Fruit fly (Drosophila melanogaster) whole organism, prepupa: ENCODE measurements around the gene Vps52.

Source experiments
- Blimp-1 ChIP-seq: fragments of 200-800 bp; sonication (Bioruptor generic); optimal IDR thresholded peaks from 3 replicates; lab custom pipeline; 2017; ENCODE audit warnings: missing biosample characterization, missing genetic modification characterization, mild to moderate bottlenecking, moderate library complexity, missing genetic modification reagents
- CG10631 ChIP-seq: fragments of 200-800 bp; sonication (Bioruptor generic); optimal IDR thresholded peaks from 2 replicates; lab custom pipeline; 2016; ENCODE audit warnings: missing biosample characterization, missing genetic modification characterization
- CG11294 ChIP-seq: fragments of 200-800 bp; sonication (Bioruptor generic); IDR thresholded peaks from 2 replicates; pipeline ENCODE4 v1.3.6; 2022; ENCODE audit warnings: missing biosample characterization, missing genetic modification characterization
- CG11762 ChIP-seq: fragments of 200-800 bp; sonication (Bioruptor generic); optimal IDR thresholded peaks from 3 replicates; lab custom pipeline; 2016; ENCODE audit warnings: missing biosample characterization, missing genetic modification characterization; ENCODE audit not compliant: insufficient read depth
- CG11902 ChIP-seq: fragments of 200-800 bp; sonication (Bioruptor generic); optimal IDR thresholded peaks from 3 replicates; lab custom pipeline; 2016; ENCODE audit warnings: missing biosample characterization, missing genetic modification characterization
- CG1621 ChIP-seq: fragments of 200-800 bp; sonication (Bioruptor generic); optimal IDR thresholded peaks from 3 replicates; lab custom pipeline; 2018; ENCODE audit warnings: missing biosample characterization, mild to moderate bottlenecking, missing genetic modification characterization
- CG16779 ChIP-seq: fragments of 200-800 bp; sonication (Bioruptor generic); optimal IDR thresholded peaks from 3 replicates; lab custom pipeline; 2017; ENCODE audit warnings: missing biosample characterization, mild to moderate bottlenecking, missing genetic modification characterization
- CG3032 ChIP-seq: fragments of 200-800 bp; optimal IDR thresholded peaks from 2 replicates; lab custom pipeline; 2019; ENCODE audit warnings: missing biosample characterization, mild to moderate bottlenecking, missing genetic modification characterization, moderate library complexity
- CG31627 ChIP-seq: fragments of 200-800 bp; sonication (Bioruptor generic); optimal IDR thresholded peaks from 3 replicates; lab custom pipeline; 2016; ENCODE audit warnings: missing biosample characterization, missing genetic modification characterization
- CG34406 ChIP-seq: fragments of 200-800 bp; sonication (Bioruptor generic); optimal IDR thresholded peaks from 3 replicates; lab custom pipeline; 2016; ENCODE audit warnings: missing biosample characterization, missing genetic modification characterization
- CG4318 ChIP-seq: fragments of 200-800 bp; sonication (Bioruptor generic); optimal IDR thresholded peaks from 3 replicates; lab custom pipeline; 2017; ENCODE audit warnings: missing biosample characterization, mild to moderate bottlenecking, missing genetic modification characterization
- CG6276 ChIP-seq: fragments of 200-800 bp; sonication (Bioruptor generic); optimal IDR thresholded peaks from 2 replicates; lab custom pipeline; 2017; ENCODE audit warnings: missing biosample characterization, mild to moderate bottlenecking, missing genetic modification characterization
- CG6792 ChIP-seq: fragments of 200-800 bp; sonication (Bioruptor generic); optimal IDR thresholded peaks from 3 replicates; lab custom pipeline; 2016; ENCODE audit warnings: missing biosample characterization, missing genetic modification characterization
- CG6808 ChIP-seq: fragments of 200-800 bp; sonication (Bioruptor generic); optimal IDR thresholded peaks from 3 replicates; lab custom pipeline; 2017; ENCODE audit warnings: missing biosample characterization, missing genetic modification characterization, mild to moderate bottlenecking, moderate library complexity, missing genetic modification reagents
- CG7368 ChIP-seq: fragments of 200-800 bp; sonication (Bioruptor generic); optimal IDR thresholded peaks from 3 replicates; lab custom pipeline; 2016; ENCODE audit warnings: missing biosample characterization, missing genetic modification characterization
- CG8319 ChIP-seq: fragments of 200-800 bp; sonication (Bioruptor generic); optimal IDR thresholded peaks from 3 replicates; lab custom pipeline; 2016; ENCODE audit warnings: missing biosample characterization, missing genetic modification characterization
- CG8632 ChIP-seq: fragments of 200-800 bp; sonication (Bioruptor generic); optimal IDR thresholded peaks from 3 replicates; lab custom pipeline; 2016; ENCODE audit warnings: missing biosample characterization, missing genetic modification characterization
- Eip75B ChIP-seq: fragments of 200-800 bp; sonication (Bioruptor generic); optimal IDR thresholded peaks from 3 replicates; lab custom pipeline; 2016; ENCODE audit warnings: missing biosample characterization, missing genetic modification characterization
- Eip93F ChIP-seq: fragments of 200-800 bp; sonication (Bioruptor generic); optimal IDR thresholded peaks from 2 replicates; lab custom pipeline; 2016; ENCODE audit warnings: missing biosample characterization, mild to moderate bottlenecking, missing genetic modification characterization
- Ets21C ChIP-seq: fragments of 200-800 bp; sonication (Bioruptor generic); optimal IDR thresholded peaks from 3 replicates; lab custom pipeline; 2016; ENCODE audit warnings: missing biosample characterization, missing genetic modification characterization
- Ets96B ChIP-seq: fragments of 200-800 bp; optimal IDR thresholded peaks from 2 replicates; lab custom pipeline; 2019; ENCODE audit warnings: missing biosample characterization, mild to moderate bottlenecking, missing genetic modification characterization, moderate library complexity
- Gug ChIP-seq: fragments of 200-800 bp; sonication (Bioruptor generic); IDR thresholded peaks from 2 replicates; pipeline ENCODE4 v1.3.6; 2022; ENCODE audit warnings: missing biosample characterization, missing genetic modification characterization
- Hr38 ChIP-seq: sonication (Bioruptor generic); optimal IDR thresholded peaks from 2 replicates; lab custom pipeline; 2016; ENCODE audit warnings: missing biosample characterization, missing genetic modification characterization
- Lpt ChIP-seq: fragments of 200-800 bp; sonication (Bioruptor generic); optimal IDR thresholded peaks from 3 replicates; lab custom pipeline; 2016; ENCODE audit warnings: missing biosample characterization, missing genetic modification characterization
- Met ChIP-seq: fragments of 200-800 bp; sonication (Bioruptor generic); optimal IDR thresholded peaks from 3 replicates; lab custom pipeline; 2016; ENCODE audit warnings: missing biosample characterization, missing genetic modification characterization
- Sox102F ChIP-seq: fragments of 200-800 bp; sonication (Bioruptor generic); optimal IDR thresholded peaks from 2 replicates; lab custom pipeline; 2016; ENCODE audit warnings: missing biosample characterization, mild to moderate bottlenecking, missing genetic modification characterization
- Sox14 ChIP-seq: fragments of 200-800 bp; sonication (Bioruptor generic); optimal IDR thresholded peaks from 3 replicates; lab custom pipeline; 2016; ENCODE audit warnings: missing biosample characterization, missing genetic modification characterization
- Sox15 ChIP-seq: fragments of 200-800 bp; sonication (Bioruptor generic); optimal IDR thresholded peaks from 3 replicates; lab custom pipeline; 2016; ENCODE audit warnings: missing biosample characterization, missing genetic modification characterization
- achi ChIP-seq: fragments of 200-800 bp; sonication (Bioruptor generic); optimal IDR thresholded peaks from 3 replicates; lab custom pipeline; 2016; ENCODE audit warnings: missing biosample characterization, missing genetic modification characterization
- acj6 ChIP-seq: fragments of 200-800 bp; sonication (Bioruptor generic); optimal IDR thresholded peaks from 3 replicates; lab custom pipeline; 2016; ENCODE audit warnings: missing biosample characterization, missing genetic modification characterization
- cyc ChIP-seq: fragments of 200-800 bp; sonication (Bioruptor generic); optimal IDR thresholded peaks from 3 replicates; lab custom pipeline; 2016; ENCODE audit warnings: missing biosample characterization, missing genetic modification characterization
- dsx ChIP-seq: fragments of 200-800 bp; optimal IDR thresholded peaks from 3 replicates; lab custom pipeline; 2019; ENCODE audit warnings: missing biosample characterization, mild to moderate bottlenecking, missing genetic modification characterization, moderate library complexity; ENCODE audit not compliant: poor library complexity, severe bottlenecking
- fd59A ChIP-seq: fragments of 200-800 bp; sonication (Bioruptor generic); optimal IDR thresholded peaks from 2 replicates; lab custom pipeline; 2017; ENCODE audit warnings: missing biosample characterization, mild to moderate bottlenecking, missing genetic modification characterization, missing genetic modification reagents
- net ChIP-seq: fragments of 200-800 bp; sonication (Bioruptor generic); optimal IDR thresholded peaks from 3 replicates; lab custom pipeline; 2016; ENCODE audit warnings: missing biosample characterization, missing genetic modification characterization
- pdm3 ChIP-seq: fragments of 200-800 bp; sonication (Bioruptor generic); optimal IDR thresholded peaks from 3 replicates; lab custom pipeline; 2016; ENCODE audit warnings: missing biosample characterization, missing genetic modification characterization
- salr ChIP-seq, 2 experiments: fragments of 200-800 bp; sonication (Bioruptor generic); optimal IDR thresholded peaks; 3 replicates each; lab custom pipeline; 2016 to 2018; ENCODE audit warnings: missing biosample characterization in 2 of 2, missing genetic modification characterization in 2 of 2, mild to moderate bottlenecking in 1 of 2
- ss ChIP-seq, 2 experiments: fragments of 200-800 bp; sonication (Bioruptor generic); optimal IDR thresholded peaks; 2 replicates in 1 of 2; 3 replicates in 1 of 2; lab custom pipeline; 2017 to 2018; ENCODE audit warnings: mild to moderate bottlenecking in 2 of 2, missing biosample characterization in 2 of 2, missing genetic modification characterization in 2 of 2, moderate library complexity in 1 of 2
- svp ChIP-seq: fragments of 200-800 bp; sonication (Bioruptor generic); peaks from one replicate; lab custom pipeline; 2016; ENCODE audit warnings: missing biosample characterization, missing genetic modification characterization
- topi ChIP-seq: fragments of 200-800 bp; sonication (Bioruptor generic); optimal IDR thresholded peaks from 3 replicates; lab custom pipeline; 2016; ENCODE audit warnings: missing biosample characterization, missing genetic modification characterization
- vri ChIP-seq: fragments of 200-800 bp; sonication (Bioruptor generic); optimal IDR thresholded peaks from 3 replicates; lab custom pipeline; 2016; ENCODE audit warnings: missing biosample characterization, mild to moderate bottlenecking, missing genetic modification characterization

The Vps52 gene

DNA sequence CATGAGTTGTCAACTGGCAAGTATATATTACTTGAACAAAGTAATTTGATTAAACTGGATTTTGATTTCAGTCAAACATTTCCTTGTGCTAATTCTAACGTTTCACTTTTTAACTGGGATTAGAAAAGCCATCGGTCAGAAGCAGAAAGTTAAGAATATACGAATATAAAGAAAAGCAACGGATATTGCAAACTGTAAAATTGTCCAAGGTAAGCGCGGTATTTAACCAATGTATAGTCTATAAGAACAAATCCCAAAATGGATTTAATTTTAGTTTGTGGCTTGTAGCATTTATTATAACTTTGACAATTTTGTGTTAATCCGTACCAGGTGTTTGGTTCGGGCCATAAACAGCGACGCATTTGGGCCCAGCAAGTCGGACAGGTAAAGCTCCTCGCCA, 27.8 kb upstream of the Vps52 start, which contains the start of gene CG18269:
Gene CG18269, plus strand, starts transcription at position 301 of the 400 bp plus-strand sequence.
- TF ChIP-seq cyc = no peak
- no peak for TF ChIP-seq CG4318 (GFP tag; lab: Kevin White, UChicago)
- no peak for TF ChIP-seq achi
- TF ChIP-seq salr (GFP tag; optimal IDR thresholded peaks at IDR 0.05; lab: Kevin White, UChicago) = no peak
- TF ChIP-seq Ets96B (tag; lab: Kevin White, UChicago) = no peak
- TF ChIP-seq CG11902 (GFP tag; lab: Kevin White, UChicago) = no peak
- no peak for TF ChIP-seq net (GFP tag; lab: Kevin White, UChicago)

DNA sequence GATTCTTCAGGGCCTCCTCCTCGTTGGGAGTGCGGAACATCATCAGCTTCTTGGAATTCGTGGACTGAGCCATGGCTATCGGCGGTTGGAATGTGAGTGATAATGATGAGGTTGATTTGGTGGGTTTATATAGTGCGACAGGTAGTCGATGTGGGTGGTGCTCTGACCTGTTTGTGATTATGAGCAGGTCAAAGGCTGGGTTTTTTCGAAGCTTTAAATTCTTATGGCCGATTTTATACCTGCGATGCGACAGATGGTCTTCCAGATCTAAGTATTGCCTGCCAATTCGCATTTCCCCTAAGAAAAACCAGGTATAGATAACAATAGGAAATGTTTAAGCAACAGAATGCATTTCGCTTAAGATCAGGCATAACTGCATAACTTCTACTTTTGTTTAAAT, 27.0 kb upstream of the Vps52 start, which contains the start of gene CG14014:
Gene CG14014, minus strand, starts transcription at position 101 of the 400 bp plus-strand sequence.
- TF ChIP-seq Blimp-1 (GFP tag; lab: Kevin White, UChicago) (no peak), CG8632 (GFP tag; lab: Kevin White, UChicago) (no peak), CG6792 (no peak), salr (GFP tag; optimal IDR thresholded peaks at IDR 0.05; lab: Kevin White, UChicago) (no peak), dsx (GFP tag; lab: Kevin White, UChicago) (no peak), topi (no peak), CG8319 (GFP tag; lab: Kevin White, UChicago) (no peak), Ets96B (tag; lab: Kevin White, UChicago) (no peak), CG34406 (GFP tag; lab: Kevin White, UChicago) (no peak), Hr38 (GFP tag; lab: Kevin White, UChicago) (no peak), CG1621 (tag; lab: Kevin White, UChicago) (no peak), pdm3 (GFP tag; lab: Kevin White, UChicago) (no peak), Met (GFP tag; lab: Kevin White, UChicago) (no peak), CG10631 (GFP tag; lab: Kevin White, UChicago) (no peak), fd59A (no peak), CG3032 (tag; lab: Kevin White, UChicago) (no peak)

DNA sequence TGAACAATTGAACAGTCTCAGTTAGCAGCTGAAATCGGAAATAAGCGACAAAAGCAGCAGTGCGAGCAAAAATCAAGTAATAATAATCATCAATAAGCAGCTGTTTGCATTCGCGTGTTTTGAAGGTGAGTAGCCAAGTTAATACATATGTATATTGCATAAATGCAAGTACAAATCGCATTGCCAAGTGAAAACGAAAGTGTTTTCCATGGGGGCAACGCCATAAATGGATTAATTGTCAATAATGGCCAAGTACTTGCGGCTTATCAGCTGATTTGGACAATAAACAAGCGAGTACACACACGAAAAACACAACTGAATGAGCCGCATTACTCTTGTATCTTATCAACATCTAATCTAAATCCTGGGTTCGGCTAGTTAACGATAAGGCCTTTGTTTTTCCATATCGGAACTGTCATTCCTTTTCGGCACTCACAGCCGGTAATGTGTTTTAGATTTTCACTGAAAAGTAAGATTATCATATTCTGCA, 23.6 kb upstream of the Vps52 start:
- TF ChIP-seq vri = peak; percentile 5
- peak; percentile 1 for TF ChIP-seq Blimp-1 (GFP tag; lab: Kevin White, UChicago)
- TF ChIP-seq acj6 (GFP tag; lab: Kevin White, UChicago) = no peak
- TF ChIP-seq fd59A = no peak
- TF ChIP-seq Eip93F (GFP tag; lab: Kevin White, UChicago) = peak; percentile 25
- no peak for TF ChIP-seq Sox14 (GFP tag; lab: Kevin White, UChicago)
- TF ChIP-seq CG11762 (GFP tag; lab: Kevin White, UChicago) = no peak
- peak; percentile 62 for TF ChIP-seq svp (GFP tag; lab: Kevin White, UChicago)

DNA sequence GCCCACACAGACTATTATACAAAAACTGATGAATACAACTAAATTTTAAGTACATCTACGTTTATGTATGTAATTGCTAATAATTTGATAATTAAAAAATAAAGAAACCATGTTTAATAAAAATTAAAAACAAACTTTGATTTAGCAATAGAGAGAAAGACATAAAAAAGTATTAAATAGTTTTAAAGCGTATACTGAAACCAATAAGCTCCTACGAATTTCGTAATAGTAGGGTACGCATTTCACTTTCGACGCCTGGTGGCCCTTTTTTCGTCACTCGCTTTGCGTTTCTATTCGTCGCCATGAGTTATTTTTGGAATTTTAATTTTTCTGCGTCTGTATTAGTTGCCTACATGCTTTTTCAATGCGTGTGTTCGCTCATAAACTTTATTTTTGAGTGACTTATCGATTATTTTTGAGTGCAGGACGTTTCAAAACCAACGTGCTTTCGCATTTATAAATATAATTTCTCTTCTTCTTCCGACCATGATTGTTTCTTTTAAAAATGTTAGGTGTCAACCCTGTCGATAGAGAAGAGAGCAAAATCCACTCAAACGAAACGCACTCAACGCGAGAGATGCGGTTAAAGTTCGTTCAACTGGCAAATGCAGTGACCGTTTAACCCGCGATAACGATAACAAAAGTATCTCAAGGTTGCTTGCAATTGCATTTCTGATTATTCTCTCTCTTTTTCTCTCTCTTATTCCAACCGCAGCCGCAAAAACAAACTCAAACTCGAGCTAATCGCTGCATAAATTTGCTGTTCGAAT, 23.0 kb upstream of the Vps52 start, which contains the start of gene Oscillin:
Gene Oscillin, plus strand, starts transcription at position 569 of the 770 bp plus-strand sequence.
- TF ChIP-seq CG6808 (GFP tag; lab: Kevin White, UChicago) (peak; percentile 77), CG6792 (peak; percentile 68), Sox102F (GFP tag; lab: Kevin White, UChicago) (peak; percentile 36), Blimp-1 (GFP tag; lab: Kevin White, UChicago) (peak; percentile 97), CG11762 (GFP tag; lab: Kevin White, UChicago) (peak; percentile 66), CG11294 (peak; percentile 30), dsx (GFP tag; lab: Kevin White, UChicago) (peak; percentile 71), salr (GFP tag; optimal IDR thresholded peaks at IDR 0.05; lab: Kevin White, UChicago) (peak in 1 of 2 experiments; percentile 67), cyc (peak; percentile 65), Ets21C (GFP tag; lab: Kevin White, UChicago) (no peak), Eip75B (peak; percentile 70), Met (GFP tag; lab: Kevin White, UChicago) (peak; percentile 53), CG7368 (GFP tag; lab: Kevin White, UChicago) (peak; percentile 56), topi (peak; percentile 81), CG4318 (GFP tag; lab: Kevin White, UChicago) (no peak), Eip93F (GFP tag; lab: Kevin White, UChicago) (no peak), CG16779 (tag; lab: Kevin White, UChicago) (peak; percentile 22), CG10631 (GFP tag; lab: Kevin White, UChicago) (peak; percentile 58), Ets96B (tag; lab: Kevin White, UChicago) (peak; percentile 81), Gug (GFP tag; lab: Robert Waterston, UW) (peak; percentile 63), CG3032 (tag; lab: Kevin White, UChicago) (peak; percentile 80), CG1621 (tag; lab: Kevin White, UChicago) (no peak), ss (GFP tag; optimal IDR thresholded peaks at IDR 0.05; lab: Kevin White, UChicago) (peak; percentile 55 to 80), Lpt (GFP tag; lab: Kevin White, UChicago) (no peak), CG31627 (GFP tag; lab: Kevin White, UChicago) (peak; percentile 68), Hr38 (GFP tag; lab: Kevin White, UChicago) (no peak), pdm3 (GFP tag; lab: Kevin White, UChicago) (peak; percentile 39), CG6276 (GFP tag; lab: Kevin White, UChicago) (peak; percentile 55), Sox15 (peak; percentile 55), CG11902 (GFP tag; lab: Kevin White, UChicago) (peak; percentile 52)
